Fruit fly (Drosophila melanogaster) whole organism, embryonic: Measurements from ENCODE around the gene CG33784.

ENCODE experiments used
- Adf1 ChIP-seq: fragments of 200-800 bp; sonication (Bioruptor generic); IDR thresholded peaks from 2 replicates; pipeline ENCODE4 v1.3.6; 2022; ENCODE audit warnings: missing biosample characterization, missing genetic modification characterization
- CG10366 ChIP-seq: fragments of 200-800 bp; sonication (Bioruptor generic); IDR thresholded peaks from 2 replicates; pipeline ENCODE4 v1.3.6; 2022; ENCODE audit warnings: missing biosample characterization, missing genetic modification characterization
- CG10462 ChIP-seq: fragments of 200-800 bp; sonication (Bioruptor generic); optimal IDR thresholded peaks from 2 replicates; lab custom pipeline; 2016; ENCODE audit warnings: missing biosample characterization, missing genetic modification characterization
- CG10959 ChIP-seq: fragments of 200-800 bp; sonication (Bioruptor generic); IDR thresholded peaks from 2 replicates; pipeline ENCODE4 v1.3.6; 2022; ENCODE audit warnings: missing biosample characterization, missing genetic modification characterization
- CG11398 ChIP-seq: fragments of 200-800 bp; sonication (Bioruptor generic); optimal IDR thresholded peaks from 2 replicates; lab custom pipeline; 2016; ENCODE audit warnings: missing biosample characterization, missing genetic modification characterization
- CG11696 ChIP-seq: fragments of 200-800 bp; sonication (Bioruptor generic); IDR thresholded peaks from 2 replicates; pipeline ENCODE4 v1.3.6; 2022; ENCODE audit warnings: missing biosample characterization, missing genetic modification characterization
- CG12155 ChIP-seq: fragments of 200-800 bp; sonication (Bioruptor generic); optimal IDR thresholded peaks from 3 replicates; lab custom pipeline; 2016; ENCODE audit warnings: missing biosample characterization, missing genetic modification characterization
- CG15696 ChIP-seq: fragments of 200-800 bp; sonication (Bioruptor generic); optimal IDR thresholded peaks from 2 replicates; lab custom pipeline; 2019; ENCODE audit warnings: missing biosample characterization, mild to moderate bottlenecking, missing genetic modification characterization, moderate library complexity
- CG17328 ChIP-seq: fragments of 200-800 bp; sonication (Bioruptor generic); IDR thresholded peaks from 2 replicates; pipeline ENCODE4 v1.3.6; 2022; ENCODE audit warnings: missing biosample characterization, missing genetic modification characterization
- CG17361 ChIP-seq: fragments of 200-800 bp; sonication (Bioruptor generic); IDR thresholded peaks from 3 replicates; pipeline ENCODE4 v1.3.6; 2022; ENCODE audit warnings: missing biosample characterization, missing genetic modification characterization
- CG2120 ChIP-seq: fragments of 200-800 bp; sonication (Bioruptor generic); optimal IDR thresholded peaks from 3 replicates; lab custom pipeline; 2016; ENCODE audit warnings: missing biosample characterization, missing genetic modification characterization
- CG31224 ChIP-seq: fragments of 200-800 bp; sonication (Bioruptor generic); IDR thresholded peaks from 2 replicates; pipeline ENCODE4 v1.3.6; 2022; ENCODE audit warnings: missing biosample characterization, missing genetic modification characterization
- CG34422 ChIP-seq: fragments of 200-800 bp; sonication (Bioruptor generic); IDR thresholded peaks from 3 replicates; pipeline ENCODE4 v1.3.6; 2022; ENCODE audit warnings: missing biosample characterization, missing genetic modification characterization
- CG5245 ChIP-seq: fragments of 200-800 bp; sonication (Bioruptor generic); optimal IDR thresholded peaks from 3 replicates; lab custom pipeline; 2016; ENCODE audit warnings: missing biosample characterization, missing genetic modification characterization
- CG7786 ChIP-seq: fragments of 200-800 bp; sonication (Bioruptor generic); optimal IDR thresholded peaks from 2 replicates; lab custom pipeline; 2016; ENCODE audit warnings: missing biosample characterization, missing genetic modification characterization
- CG7928 ChIP-seq: fragments of 200-800 bp; sonication (Bioruptor generic); optimal IDR thresholded peaks from 2 replicates; lab custom pipeline; 2017; ENCODE audit warnings: missing biosample characterization, mild to moderate bottlenecking, missing genetic modification characterization
- CG9727 ChIP-seq: fragments of 200-800 bp; sonication (Bioruptor generic); optimal IDR thresholded peaks from 3 replicates; lab custom pipeline; 2017; ENCODE audit warnings: missing biosample characterization, mild to moderate bottlenecking, missing genetic modification characterization
- CG9932 ChIP-seq: fragments of 200-800 bp; sonication (Bioruptor generic); IDR thresholded peaks from 2 replicates; pipeline ENCODE4 v1.3.6; 2022; ENCODE audit warnings: missing biosample characterization, missing genetic modification characterization
- E2f2 ChIP-seq: fragments of 200-800 bp; sonication (Bioruptor generic); IDR thresholded peaks from 2 replicates; pipeline ENCODE4 v1.3.6; 2022; ENCODE audit warnings: missing biosample characterization, missing genetic modification characterization
- Ets65A ChIP-seq: fragments of 200-800 bp; sonication (Bioruptor generic); peaks from one replicate; lab custom pipeline; 2016; ENCODE audit warnings: missing biosample characterization, missing genetic modification characterization
- Hey ChIP-seq: fragments of 200-800 bp; sonication (Bioruptor generic); optimal IDR thresholded peaks from 3 replicates; lab custom pipeline; 2018; ENCODE audit warnings: missing biosample characterization, mild to moderate bottlenecking, missing genetic modification characterization
- Hmx ChIP-seq: fragments of 200-800 bp; sonication (Bioruptor generic); optimal IDR thresholded peaks from 2 replicates; lab custom pipeline; 2016; ENCODE audit warnings: missing biosample characterization, missing genetic modification characterization
- Mes4 ChIP-seq: fragments of 200-800 bp; sonication (Bioruptor generic); optimal IDR thresholded peaks from 2 replicates; lab custom pipeline; 2016; ENCODE audit warnings: missing biosample characterization, missing genetic modification characterization
- NFAT ChIP-seq: fragments of 200-800 bp; sonication (Bioruptor generic); IDR thresholded peaks from 2 replicates; pipeline ENCODE4 v1.3.6; 2022; ENCODE audit warnings: missing biosample characterization, missing genetic modification characterization
- NK7.1 ChIP-seq: fragments of 200-800 bp; sonication (Bioruptor generic); optimal IDR thresholded peaks from 3 replicates; lab custom pipeline; 2016; ENCODE audit warnings: missing biosample characterization, missing genetic modification characterization
- Nf-YA ChIP-seq: fragments of 200-800 bp; sonication (Bioruptor generic); IDR thresholded peaks from 2 replicates; pipeline ENCODE4 v1.3.6; 2022; ENCODE audit warnings: missing biosample characterization, missing genetic modification characterization
- Pdp1 ChIP-seq, 2 experiments: fragments of 200-800 bp; sonication (Bioruptor generic); optimal IDR thresholded peaks; 3 replicates each; lab custom pipeline; 2016; ENCODE audit warnings: missing biosample characterization in 2 of 2, missing genetic modification characterization in 2 of 2, mild to moderate bottlenecking in 1 of 2, moderate library complexity in 1 of 2
- Side ChIP-seq: fragments of 200-800 bp; sonication (Bioruptor generic); optimal IDR thresholded peaks from 2 replicates; lab custom pipeline; 2016; ENCODE audit warnings: missing biosample characterization, missing genetic modification characterization
- Stat92E ChIP-seq, 3 experiments: fragments of >200 bp in 2 of 3; fragments of 200-800 bp in 1 of 3; sonication (Bioruptor generic) in 1 of 3; optimal IDR thresholded peaks; 2 replicates each; lab custom pipeline; 2017 to 2019; ENCODE audit warnings: missing biosample characterization in 3 of 3, missing genetic modification characterization in 3 of 3, mild to moderate bottlenecking in 1 of 3, moderate library complexity in 1 of 3
- ap ChIP-seq: fragments of 200-800 bp; sonication (Bioruptor generic); IDR thresholded peaks from 2 replicates; pipeline ENCODE4 v1.3.6; 2022; ENCODE audit warnings: missing biosample characterization, missing genetic modification characterization
- ash1 ChIP-seq: fragments of 200-800 bp; sonication (Bioruptor generic); optimal IDR thresholded peaks from 2 replicates; lab custom pipeline; 2018; ENCODE audit warnings: missing biosample characterization, mild to moderate bottlenecking, missing genetic modification characterization
- ato ChIP-seq: fragments of 200-800 bp; sonication (Bioruptor generic); IDR thresholded peaks from 2 replicates; pipeline ENCODE4 v1.3.6; 2022; ENCODE audit warnings: missing biosample characterization, missing genetic modification characterization; ENCODE audit not compliant: partially characterized antibody
- dpn ChIP-seq, 2 experiments: fragments of 200-800 bp; sonication (Bioruptor generic); optimal IDR thresholded peaks; 3 replicates each; lab custom pipeline; 2016; ENCODE audit warnings: missing biosample characterization in 2 of 2, missing genetic modification characterization in 2 of 2
- dysf ChIP-seq: fragments of 200-800 bp; sonication (Bioruptor generic); IDR thresholded peaks from 3 replicates; pipeline ENCODE4 v1.3.6; 2022; ENCODE audit warnings: missing biosample characterization, missing genetic modification characterization
- eyg ChIP-seq: fragments of 200-800 bp; sonication (Bioruptor generic); optimal IDR thresholded peaks from 3 replicates; lab custom pipeline; 2016; ENCODE audit warnings: missing biosample characterization, missing genetic modification characterization
- fu2 ChIP-seq: fragments of 200-800 bp; sonication (Bioruptor generic); optimal IDR thresholded peaks from 2 replicates; lab custom pipeline; 2016; ENCODE audit warnings: missing biosample characterization, missing genetic modification characterization
- gcm2 ChIP-seq: fragments of 200-800 bp; sonication (Bioruptor generic); optimal IDR thresholded peaks from 2 replicates; lab custom pipeline; 2016; ENCODE audit warnings: missing biosample characterization, missing genetic modification characterization
- gt ChIP-seq: fragments of 200-800 bp; sonication (Bioruptor generic); IDR thresholded peaks from 2 replicates; pipeline ENCODE4 v1.3.6; 2022; ENCODE audit warnings: missing biosample characterization, missing genetic modification characterization
- hkb ChIP-seq, 2 experiments: fragments of 200-800 bp in 1 of 2; fragments of >200 bp in 1 of 2; sonication (Bioruptor generic) in 1 of 2; IDR thresholded peaks in 1 of 2; optimal IDR thresholded peaks in 1 of 2; 2 replicates each; pipeline versions ENCODE4 v1.3.6 to Lab custom; 2017 to 2022; ENCODE audit warnings: missing biosample characterization in 1 of 2, missing genetic modification characterization in 1 of 2
- nerfin-1 ChIP-seq: fragments of 200-800 bp; sonication (Bioruptor generic); optimal IDR thresholded peaks from 3 replicates; lab custom pipeline; 2019; ENCODE audit warnings: missing biosample characterization, mild to moderate bottlenecking, missing genetic modification characterization, moderate library complexity
- nerfin-2 ChIP-seq: fragments of 200-800 bp; sonication (Bioruptor generic); IDR thresholded peaks from 2 replicates; pipeline ENCODE4 v1.3.6; 2022; ENCODE audit warnings: missing biosample characterization, missing genetic modification characterization; ENCODE audit not compliant: partially characterized antibody
- nmo ChIP-seq: fragments of 200-800 bp; sonication (Bioruptor generic); optimal IDR thresholded peaks from 2 replicates; lab custom pipeline; 2018; ENCODE audit warnings: missing biosample characterization, mild to moderate bottlenecking, missing genetic modification characterization, moderate library complexity
- peb ChIP-seq: fragments of 200-800 bp; sonication (Bioruptor generic); IDR thresholded peaks from 2 replicates; pipeline ENCODE4 v1.3.6; 2022; ENCODE audit warnings: missing biosample characterization, missing genetic modification characterization
- run ChIP-seq: fragments of 200-800 bp; sonication (Bioruptor generic); optimal IDR thresholded peaks from 3 replicates; lab custom pipeline; 2018; ENCODE audit warnings: missing biosample characterization, mild to moderate bottlenecking, missing genetic modification characterization
- sna ChIP-seq: fragments of 200-800 bp; sonication (Bioruptor generic); IDR thresholded peaks from 2 replicates; pipeline ENCODE4 v1.3.6; 2022; ENCODE audit warnings: missing biosample characterization, missing genetic modification characterization; ENCODE audit not compliant: partially characterized antibody
- stc ChIP-seq: fragments of 200-800 bp; sonication (Bioruptor generic); IDR thresholded peaks from 2 replicates; pipeline ENCODE4 v1.3.6; 2022; ENCODE audit warnings: missing biosample characterization, missing genetic modification characterization
- tap ChIP-seq: fragments of 200-800 bp; optimal IDR thresholded peaks from 3 replicates; lab custom pipeline; 2019; ENCODE audit warnings: missing biosample characterization, mild to moderate bottlenecking, missing genetic modification characterization, moderate library complexity
- vnd ChIP-seq: fragments of 200-800 bp; sonication (Bioruptor generic); IDR thresholded peaks from 3 replicates; pipeline ENCODE4 v1.3.6; 2022; ENCODE audit warnings: missing biosample characterization, missing genetic modification characterization; ENCODE audit not compliant: partially characterized antibody
- zen ChIP-seq: fragments of 200-800 bp; sonication (Bioruptor generic); optimal IDR thresholded peaks from 3 replicates; lab custom pipeline; 2018; ENCODE audit warnings: missing biosample characterization, mild to moderate bottlenecking, missing genetic modification characterization, moderate library complexity

Gene CG33784

dm6 chr3R:10097531-10098295, 30.0 kb downstream of the CG33784 start (continued):
- TF ChIP-seq CG34422 (GFP tag; lab: Robert Waterston, UW) (peak; percentile 49; the same call in 1 of the 3 replicates), run (peak; percentile 25), CG7928 (peak; percentile 33), nerfin-2 (GFP tag; lab: Robert Waterston, UW) (no peak), sna (GFP tag; lab: Robert Waterston, UW) (no peak), CG7786 (peak; percentile 49), CG10462 (GFP tag; lab: Kevin White, UChicago) (peak; percentile 13), CG17328 (GFP tag; lab: Robert Waterston, UW) (peak; percentile 56; the same call in 1 of the 2 replicates), CG15696 (tag; lab: Kevin White, UChicago) (peak; percentile 9), ap (0 out of 2 replicates have a peak, but pooled peaks have one; percentile 40), dysf (GFP tag; lab: Robert Waterston, UW) (peak; percentile 79), stc (peak; percentile 56; the same call in 1 of the 2 replicates), E2f2 (peak; percentile 32; the same call in 1 of the 2 replicates), Nf-YA (GFP tag; lab: Robert Waterston, UW) (no peak), CG9932 (peak; percentile 71), Adf1 (GFP tag; lab: Robert Waterston, UW) (peak; percentile 58), CG11696 (GFP tag; lab: Robert Waterston, UW) (peak; percentile 36; the same call in 1 of the 2 replicates), dpn (GFP tag; optimal IDR thresholded peaks at IDR 0.05; lab: Kevin White, UChicago) (peak; percentile 65 to 68), ato (GFP tag; lab: Robert Waterston, UW) (no peak), CG12155 (GFP tag; lab: Kevin White, UChicago) (peak; percentile 71), CG10959 (no peak), Stat92E (GFP tag; optimal IDR thresholded peaks at IDR 0.05; lab: Kevin White, UChicago) (no peak), eyg (GFP tag; lab: Kevin White, UChicago) (peak; percentile 66), CG5245 (GFP tag; lab: Kevin White, UChicago) (no peak), Ets65A (peak; percentile 2), CG2120 (GFP tag; lab: Kevin White, UChicago) (peak; percentile 90), CG9727 (peak; percentile 43), ash1 (GFP tag; lab: Kevin White, UChicago) (no peak), fu2 (GFP tag; lab: Kevin White, UChicago) (peak; percentile 34), nerfin-1 (tag; lab: Kevin White, UChicago) (peak; percentile 24), Mes4 (no peak), vnd (GFP tag; lab: Robert Waterston, UW) (no peak; the same call in 2 of the 3 replicates), gcm2 (peak; percentile 27), CG10366 (GFP tag; lab: Robert Waterston, UW) (peak; percentile 42; the same call in 1 of the 2 replicates), peb (GFP tag; lab: Robert Waterston, UW) (no peak), gt (GFP tag; lab: Robert Waterston, UW) (no peak), Side (GFP tag; lab: Kevin White, UChicago) (peak; percentile 46), Hmx (GFP tag; lab: Kevin White, UChicago) (peak; percentile 29), CG11398 (GFP tag; lab: Kevin White, UChicago) (peak; percentile 58), hkb (optimal IDR thresholded peaks at IDR 0.05; lab: Kevin White, UChicago) (no peak), hkb (GFP tag; IDR thresholded peaks at IDR 0.05; lab: Robert Waterston, UW) (peak; percentile 74), zen (tag; lab: Kevin White, UChicago) (peak; percentile 10), NFAT (GFP tag; lab: Robert Waterston, UW) (peak; percentile 61), CG17361 (GFP tag; lab: Robert Waterston, UW) (peak; percentile 60; the same call in 2 of the 3 replicates), CG31224 (GFP tag; lab: Robert Waterston, UW) (peak; percentile 45; the same call in 1 of the 2 replicates), NK7.1 (GFP tag; lab: Kevin White, UChicago) (no peak), Hey (tag; lab: Kevin White, UChicago) (peak; percentile 59), tap (tag; lab: Kevin White, UChicago) (peak; percentile 76), Pdp1 (GFP tag; optimal IDR thresholded peaks at IDR 0.05; lab: Kevin White, UChicago) (peak; percentile 61 to 87), nmo (GFP tag; lab: Kevin White, UChicago) (peak; percentile 64)
